Fruit fly (Drosophila melanogaster) whole organism, embryonic: Measurements from ENCODE around the gene Pph13.

Experiments
- Abd-B ChIP-seq: fragments of 200-800 bp; sonication (Bioruptor generic); optimal IDR thresholded peaks from 2 replicates; lab custom pipeline; 2018; ENCODE audit warnings: missing biosample characterization, mild to moderate bottlenecking, missing genetic modification characterization, moderate library complexity
- Aef1 ChIP-seq: fragments of 200-800 bp; sonication (Bioruptor generic); IDR thresholded peaks from 3 replicates; pipeline ENCODE4 v1.3.6; 2022; ENCODE audit warnings: missing biosample characterization, missing genetic modification characterization
- BEAF-32 ChIP-seq: fragments of 200-800 bp; sonication (Bioruptor generic); optimal IDR thresholded peaks from 3 replicates; lab custom pipeline; 2017; ENCODE audit warnings: missing biosample characterization, missing genetic modification characterization, mild to moderate bottlenecking, moderate library complexity, missing genetic modification reagents
- Bdp1 ChIP-seq: fragments of 200-800 bp; sonication (Bioruptor generic); optimal IDR thresholded peaks from 3 replicates; lab custom pipeline; 2016; ENCODE audit warnings: missing biosample characterization, missing genetic modification characterization
- CG10366 ChIP-seq: fragments of 200-800 bp; sonication (Bioruptor generic); IDR thresholded peaks from 2 replicates; pipeline ENCODE4 v1.3.6; 2022; ENCODE audit warnings: missing biosample characterization, missing genetic modification characterization
- CG11560 ChIP-seq: fragments of 200-800 bp; sonication (Bioruptor generic); IDR thresholded peaks from 3 replicates; pipeline ENCODE4 v1.3.6; 2022; ENCODE audit warnings: missing biosample characterization, missing genetic modification characterization
- CG1602 ChIP-seq: fragments of 200-800 bp; sonication (Bioruptor generic); optimal IDR thresholded peaks from 3 replicates; lab custom pipeline; 2016; ENCODE audit warnings: missing biosample characterization, missing genetic modification characterization
- CG1603 ChIP-seq: fragments of 200-800 bp; sonication (Bioruptor generic); optimal IDR thresholded peaks from 2 replicates; lab custom pipeline; 2019; ENCODE audit warnings: missing biosample characterization, mild to moderate bottlenecking, missing genetic modification characterization, moderate library complexity
- CG17829 ChIP-seq: fragments of 200-800 bp; optimal IDR thresholded peaks from 2 replicates; lab custom pipeline; 2019; ENCODE audit warnings: missing biosample characterization, mild to moderate bottlenecking, missing genetic modification characterization, moderate library complexity
- CG18262 ChIP-seq: fragments of 200-800 bp; optimal IDR thresholded peaks from 3 replicates; lab custom pipeline; 2019; ENCODE audit warnings: missing biosample characterization, mild to moderate bottlenecking, missing genetic modification characterization, moderate library complexity
- CG2875 ChIP-seq: fragments of 200-800 bp; sonication (Bioruptor generic); optimal IDR thresholded peaks from 2 replicates; lab custom pipeline; 2017; ENCODE audit warnings: missing biosample characterization, mild to moderate bottlenecking, missing genetic modification characterization, missing genetic modification reagents
- CG30403 ChIP-seq: fragments of 200-800 bp; sonication (Bioruptor generic); optimal IDR thresholded peaks from 3 replicates; lab custom pipeline; 2016; ENCODE audit warnings: missing biosample characterization, missing genetic modification characterization
- CG31224 ChIP-seq: fragments of 200-800 bp; sonication (Bioruptor generic); IDR thresholded peaks from 2 replicates; pipeline ENCODE4 v1.3.6; 2022; ENCODE audit warnings: missing biosample characterization, missing genetic modification characterization
- CG31365 ChIP-seq: fragments of 200-800 bp; sonication (Bioruptor generic); optimal IDR thresholded peaks from 2 replicates; lab custom pipeline; 2018; ENCODE audit warnings: missing biosample characterization, mild to moderate bottlenecking, missing genetic modification characterization
- CG34422 ChIP-seq: fragments of 200-800 bp; sonication (Bioruptor generic); IDR thresholded peaks from 3 replicates; pipeline ENCODE4 v1.3.6; 2022; ENCODE audit warnings: missing biosample characterization, missing genetic modification characterization
- CG4328 ChIP-seq: fragments of 200-800 bp; sonication (Bioruptor generic); optimal IDR thresholded peaks from 3 replicates; lab custom pipeline; 2017; ENCODE audit warnings: missing biosample characterization, missing genetic modification reagents, missing genetic modification characterization
- CG4424 ChIP-seq: fragments of 200-800 bp; sonication (Bioruptor generic); optimal IDR thresholded peaks from 3 replicates; lab custom pipeline; 2016; ENCODE audit warnings: missing biosample characterization, missing genetic modification characterization
- CG4730 ChIP-seq: fragments of 200-800 bp; sonication (Bioruptor generic); IDR thresholded peaks from 2 replicates; pipeline ENCODE4 v1.3.6; 2022; ENCODE audit warnings: missing biosample characterization, missing genetic modification characterization
- CG6272 ChIP-seq: fragments of 200-800 bp; sonication (Bioruptor generic); IDR thresholded peaks from 2 replicates; pipeline ENCODE4 v1.3.6; 2022; ENCODE audit warnings: missing biosample characterization, missing genetic modification characterization
- CG8944 ChIP-seq: fragments of 200-800 bp; sonication (Bioruptor generic); optimal IDR thresholded peaks from 3 replicates; lab custom pipeline; 2016; ENCODE audit warnings: missing biosample characterization, missing genetic modification characterization
- CG9817 ChIP-seq: fragments of 200-800 bp; sonication (Bioruptor generic); optimal IDR thresholded peaks from 2 replicates; lab custom pipeline; 2018; ENCODE audit warnings: missing biosample characterization, mild to moderate bottlenecking, missing genetic modification characterization, moderate library complexity
- CG9876 ChIP-seq: fragments of 200-800 bp; sonication (Bioruptor generic); optimal IDR thresholded peaks from 2 replicates; lab custom pipeline; 2016; ENCODE audit warnings: missing biosample characterization, missing genetic modification characterization
- CHES-1-like ChIP-seq: fragments of 200-800 bp; sonication (Bioruptor generic); optimal IDR thresholded peaks from 2 replicates; lab custom pipeline; 2016; ENCODE audit warnings: missing biosample characterization, missing genetic modification characterization
- Dll ChIP-seq: fragments of 200-800 bp; sonication (Bioruptor generic); IDR thresholded peaks from 4 replicates; pipeline ENCODE4 v1.3.6; 2022; ENCODE audit warnings: missing biosample characterization, missing genetic modification characterization; ENCODE audit not compliant: partially characterized antibody
- Doc3 ChIP-seq: fragments of 200-800 bp; sonication (Bioruptor generic); IDR thresholded peaks from 3 replicates; pipeline ENCODE4 v1.3.6; 2022; ENCODE audit warnings: missing biosample characterization, missing genetic modification characterization; ENCODE audit not compliant: partially characterized antibody
- Dref ChIP-seq: fragments of 200-800 bp; sonication (Bioruptor generic); IDR thresholded peaks from 2 replicates; pipeline ENCODE4 v1.3.6; 2022; ENCODE audit warnings: missing biosample characterization, missing genetic modification characterization
- Ets65A ChIP-seq: fragments of 200-800 bp; sonication (Bioruptor generic); peaks from one replicate; lab custom pipeline; 2016; ENCODE audit warnings: missing biosample characterization, missing genetic modification characterization
- Ets97D ChIP-seq: fragments of 200-800 bp; sonication (Bioruptor generic); optimal IDR thresholded peaks from 3 replicates; lab custom pipeline; 2016; ENCODE audit warnings: missing biosample characterization, missing genetic modification characterization
- Max ChIP-seq: fragments of 200-800 bp; sonication (Bioruptor generic); optimal IDR thresholded peaks from 2 replicates; lab custom pipeline; 2016; ENCODE audit warnings: missing biosample characterization, mild to moderate bottlenecking, missing genetic modification characterization
- Mrtf ChIP-seq: fragments of 200-800 bp; sonication (Bioruptor generic); IDR thresholded peaks from 3 replicates; pipeline ENCODE4 v1.3.6; 2022; ENCODE audit warnings: missing biosample characterization, missing genetic modification characterization
- Ptx1 ChIP-seq: fragments of 200-800 bp; sonication (Bioruptor generic); IDR thresholded peaks from 2 replicates; pipeline ENCODE4 v1.3.6; 2022; ENCODE audit warnings: missing biosample characterization, missing genetic modification characterization
- Rfx ChIP-seq: fragments of 200-800 bp; sonication (Bioruptor generic); IDR thresholded peaks from 2 replicates; pipeline ENCODE4 v1.3.6; 2022; ENCODE audit warnings: missing biosample characterization, missing genetic modification characterization
- Side ChIP-seq: fragments of 200-800 bp; sonication (Bioruptor generic); optimal IDR thresholded peaks from 2 replicates; lab custom pipeline; 2016; ENCODE audit warnings: missing biosample characterization, missing genetic modification characterization
- Sry-δ ChIP-seq: fragments of 200-800 bp; sonication (Bioruptor generic); optimal IDR thresholded peaks from 2 replicates; lab custom pipeline; 2016; ENCODE audit warnings: missing biosample characterization, missing genetic modification characterization
- aop ChIP-seq: fragments of 200-800 bp; sonication (Bioruptor generic); IDR thresholded peaks from 2 replicates; pipeline ENCODE4 v1.3.6; 2022; ENCODE audit warnings: missing biosample characterization, missing genetic modification characterization
- caup ChIP-seq: fragments of 200-800 bp; sonication (Bioruptor generic); optimal IDR thresholded peaks from 3 replicates; lab custom pipeline; 2017; ENCODE audit warnings: missing biosample characterization, mild to moderate bottlenecking, missing genetic modification characterization, moderate library complexity; ENCODE audit not compliant: severe bottlenecking
- ci ChIP-seq: fragments of 200-800 bp; sonication (Bioruptor generic); IDR thresholded peaks from 3 replicates; pipeline ENCODE4 v1.3.6; 2022; ENCODE audit warnings: missing biosample characterization, missing genetic modification characterization
- fd3F ChIP-seq: fragments of 200-800 bp; sonication (Bioruptor generic); optimal IDR thresholded peaks from 2 replicates; lab custom pipeline; 2018; ENCODE audit warnings: missing biosample characterization, mild to moderate bottlenecking, missing genetic modification characterization, moderate library complexity
- gsb-n ChIP-seq: fragments of 200-800 bp; sonication (Bioruptor generic); optimal IDR thresholded peaks from 3 replicates; lab custom pipeline; 2018; ENCODE audit warnings: missing biosample characterization, mild to moderate bottlenecking, missing genetic modification characterization
- hkb ChIP-seq, 2 experiments: fragments of 200-800 bp in 1 of 2; fragments of >200 bp in 1 of 2; sonication (Bioruptor generic) in 1 of 2; IDR thresholded peaks in 1 of 2; optimal IDR thresholded peaks in 1 of 2; 2 replicates each; pipeline versions ENCODE4 v1.3.6 to Lab custom; 2017 to 2022; ENCODE audit warnings: missing biosample characterization in 1 of 2, missing genetic modification characterization in 1 of 2
- insv ChIP-seq, 2 experiments: fragments of 200-800 bp; sonication (Bioruptor generic); optimal IDR thresholded peaks; 3 replicates each; lab custom pipeline; 2016 to 2018; ENCODE audit warnings: missing biosample characterization in 2 of 2, missing genetic modification characterization in 2 of 2
- knrl ChIP-seq: fragments of 200-800 bp; sonication (Bioruptor generic); IDR thresholded peaks from 3 replicates; pipeline ENCODE4 v1.3.6; 2022; ENCODE audit warnings: missing biosample characterization, missing genetic modification characterization; ENCODE audit not compliant: partially characterized antibody
- lola ChIP-seq, 3 experiments: fragments of >200 bp in 2 of 3; fragments of 200-800 bp in 1 of 3; sonication (Bioruptor generic) in 1 of 3; optimal IDR thresholded peaks; 2 replicates each; lab custom pipeline; 2017 to 2019; ENCODE audit warnings: missing biosample characterization in 3 of 3, missing genetic modification characterization in 3 of 3, mild to moderate bottlenecking in 1 of 3, moderate library complexity in 1 of 3
- otp ChIP-seq: fragments of 200-800 bp; sonication (Bioruptor generic); IDR thresholded peaks from 3 replicates; pipeline ENCODE4, ENCODE4 v1.3.6; 2022; ENCODE audit warnings: missing biosample characterization, missing genetic modification characterization
- pfk ChIP-seq: fragments of 200-800 bp; sonication (Bioruptor generic); optimal IDR thresholded peaks from 2 replicates; lab custom pipeline; 2018; ENCODE audit warnings: missing biosample characterization, mild to moderate bottlenecking, missing genetic modification characterization, moderate library complexity
- sens ChIP-seq: fragments of 200-800 bp; sonication (Bioruptor generic); peaks from one replicate; lab custom pipeline; 2016; ENCODE audit warnings: missing biosample characterization, missing genetic modification characterization
- tio ChIP-seq: fragments of 200-800 bp; sonication (Bioruptor generic); optimal IDR thresholded peaks from 2 replicates; lab custom pipeline; 2017; ENCODE audit warnings: missing biosample characterization, missing genetic modification characterization, inconsistent platforms
- vvl ChIP-seq: fragments of 200-800 bp; sonication (Bioruptor generic); IDR thresholded peaks from 2 replicates; pipeline ENCODE4 v1.3.6; 2022; ENCODE audit warnings: missing biosample characterization, missing genetic modification characterization
- wek ChIP-seq: fragments of 200-800 bp; sonication (Bioruptor generic); optimal IDR thresholded peaks from 3 replicates; lab custom pipeline; 2018; ENCODE audit warnings: missing biosample characterization, mild to moderate bottlenecking, missing genetic modification characterization, moderate library complexity

Gene Pph13

DNA sequence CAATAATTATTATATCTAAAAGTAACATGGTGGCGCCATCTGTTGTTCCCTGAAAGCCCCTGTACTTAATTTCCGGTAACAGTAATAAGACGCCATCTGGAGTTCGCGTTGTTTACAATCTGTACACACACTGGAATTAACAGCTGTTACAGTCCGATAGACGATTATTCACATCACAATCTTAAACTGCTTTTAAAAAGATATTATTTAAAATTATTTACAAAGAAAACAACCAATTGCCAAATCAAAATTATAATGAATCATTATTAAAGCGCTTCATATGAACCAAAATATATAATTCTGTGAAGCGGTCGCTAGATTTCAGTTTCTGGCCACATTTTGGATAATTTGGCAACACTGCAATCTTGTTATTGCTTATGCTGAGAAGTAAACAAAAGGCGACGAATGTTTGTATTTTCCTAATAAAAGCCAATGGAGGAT lies 25.2 kb downstream of the Pph13 start, which contains the start of gene CG13689 (continued):
- TF ChIP-seq Ptx1 (peak; percentile 65), CG2875 (no peak), CG17829 (tag; lab: Kevin White, UChicago) (peak; percentile 77), insv (GFP tag; optimal IDR thresholded peaks at IDR 0.05; lab: Kevin White, UChicago) (peak in 1 of 2 experiments; percentile 55), CG9876 (GFP tag; lab: Kevin White, UChicago) (no peak), CG4424 (peak; percentile 63), pfk (GFP tag; lab: Kevin White, UChicago) (peak; percentile 20), CG30403 (peak; percentile 68), Side (peak; percentile 29), Max (GFP tag; lab: Kevin White, UChicago) (peak; percentile 36), lola (GFP tag; optimal IDR thresholded peaks at IDR 0.05; lab: Kevin White, UChicago) (peak in 1 of 3 experiments; percentile 12), CG11560 (0 out of 3 replicates have a peak, but pooled peaks have one; percentile 11), ci (GFP tag; lab: Robert Waterston, UW) (0 out of 3 replicates have a peak, but pooled peaks have one; percentile 37), CG4328 (GFP tag; lab: Kevin White, UChicago) (peak; percentile 15), Bdp1 (GFP tag; lab: Kevin White, UChicago) (peak; percentile 17), wek (GFP tag; lab: Kevin White, UChicago) (no peak), Mrtf (peak; percentile 22; the same call in 1 of the 3 replicates), CG6272 (GFP tag; lab: Robert Waterston, UW) (no peak), sens (peak; percentile 92), aop (no peak), caup (GFP tag; lab: Kevin White, UChicago) (peak; percentile 32), CG1603 (peak; percentile 40), otp (GFP tag; lab: Robert Waterston, UW) (0 out of 3 replicates have a peak, but pooled peaks have one; percentile 30), CG8944 (GFP tag; lab: Kevin White, UChicago) (peak; percentile 13), gsb-n (tag; lab: Kevin White, UChicago) (peak; percentile 38), CG10366 (GFP tag; lab: Robert Waterston, UW) (peak; percentile 15; the same call in 1 of the 2 replicates), Doc3 (no peak), Abd-B (peak; percentile 25), CG18262 (tag; lab: Kevin White, UChicago) (peak; percentile 53), fd3F (GFP tag; lab: Kevin White, UChicago) (no peak), CHES-1-like (peak; percentile 42), Ets97D (GFP tag; lab: Kevin White, UChicago) (peak; percentile 52), CG4730 (GFP tag; lab: Robert Waterston, UW) (peak; percentile 19; the same call in 1 of the 2 replicates), tio (GFP tag; lab: Kevin White, UChicago) (peak; percentile 50), vvl (GFP tag; lab: Robert Waterston, UW) (peak; percentile 68), CG34422 (GFP tag; lab: Robert Waterston, UW) (peak; percentile 72), CG31224 (0 out of 2 replicates have a peak, but pooled peaks have one; percentile 6), CG31365 (tag; lab: Kevin White, UChicago) (peak; percentile 56), hkb (optimal IDR thresholded peaks at IDR 0.05; lab: Kevin White, UChicago) (no peak), hkb (GFP tag; IDR thresholded peaks at IDR 0.05; lab: Robert Waterston, UW) (peak; percentile 20; the same call in 1 of the 2 replicates), Dref (peak; percentile 51), Ets65A (peak; percentile 58), Dll (GFP tag; lab: Robert Waterston, UW) (peak; percentile 56; the same call in 2 of the 4 replicates), knrl (GFP tag; lab: Robert Waterston, UW) (no peak), Rfx (GFP tag; lab: Robert Waterston, UW) (peak; percentile 79), CG9817 (tag; lab: Kevin White, UChicago) (peak; percentile 74), BEAF-32 (peak; percentile 35), CG1602 (GFP tag; lab: Kevin White, UChicago) (peak; percentile 59), Sry-δ (peak; percentile 41), Aef1 (GFP tag; lab: Robert Waterston, UW) (peak; percentile 46; the same call in 1 of the 3 replicates)
